Worm (Caenorhabditis elegans) whole organism, L1 larva: Measurements from ENCODE around the gene ugt-47.

Experiments used
- C04F5.9 ChIP-seq: sonication (generic microtip); optimal IDR thresholded peaks from 2 replicates; lab custom pipeline; 2016; ENCODE audit warnings: missing genetic modification characterization, missing compliant biosample characterization
- C16A3.4 ChIP-seq: fragments of 150-350 bp; optimal IDR thresholded peaks from 2 replicates; lab custom pipeline; 2014; ENCODE audit warnings: missing biosample characterization, missing genetic modification characterization
- F16B12.6 ChIP-seq: fragments of 150-350 bp; optimal IDR thresholded peaks from 2 replicates; lab custom pipeline; 2014; ENCODE audit warnings: missing biosample characterization, missing genetic modification characterization
- Y116A8C.19 ChIP-seq: sonication (generic microtip); optimal IDR thresholded peaks from 2 replicates; lab custom pipeline; 2016; ENCODE audit warnings: missing compliant biosample characterization, missing genetic modification characterization, borderline replicate concordance
- alr-1 ChIP-seq: fragments of 200-800 bp; sonication (Bioruptor generic); optimal IDR thresholded peaks from 2 replicates; lab custom pipeline; 2018; ENCODE audit warnings: borderline replicate concordance, mild to moderate bottlenecking, missing genetic modification characterization, missing compliant biosample characterization
- blmp-1 ChIP-seq: fragments of 150-350 bp; optimal IDR thresholded peaks from 2 replicates; lab custom pipeline; 2014; ENCODE audit warnings: missing biosample characterization, missing genetic modification characterization
- ceh-8 ChIP-seq: fragments of 200-800 bp; sonication (Bioruptor generic); optimal IDR thresholded peaks from 2 replicates; lab custom pipeline; 2018; ENCODE audit warnings: mild to moderate bottlenecking, missing genetic modification characterization, moderate library complexity, missing compliant biosample characterization
- ceh-88 ChIP-seq: fragments of 200-800 bp; sonication (Bioruptor generic); IDR thresholded peaks from 2 replicates; pipeline ENCODE4 v1.3.6; 2022; ENCODE audit warnings: missing genetic modification characterization, missing compliant biosample characterization
- ceh-90 ChIP-seq: sonication (generic microtip); optimal IDR thresholded peaks from 2 replicates; lab custom pipeline; 2016; ENCODE audit warnings: missing genetic modification characterization, missing compliant biosample characterization
- ces-1 ChIP-seq: fragments of 150-350 bp; optimal IDR thresholded peaks from 2 replicates; lab custom pipeline; 2014; ENCODE audit warnings: missing biosample characterization, missing genetic modification reagents, missing genetic modification characterization
- dpl-1 ChIP-seq, 3 experiments: fragments of 150-350 bp in 2 of 3; sonication (generic microtip) in 1 of 3; optimal IDR thresholded peaks; 2 replicates each; lab custom pipeline; 2014 to 2017; ENCODE audit warnings: missing biosample characterization in 3 of 3, missing genetic modification characterization in 3 of 3, missing genetic modification reagents in 3 of 3
- efl-1 ChIP-seq, 4 experiments: fragments of 150-350 bp; optimal IDR thresholded peaks in 3 of 4; peaks in 1 of 4; 1 replicate in 1 of 4; 2 replicates in 3 of 4; lab custom pipeline; 2014; ENCODE audit warnings: missing biosample characterization in 2 of 4, missing genetic modification characterization in 2 of 4, missing genetic modification reagents in 2 of 4
- efl-3 ChIP-seq: fragments of 200-800 bp; sonication (Bioruptor generic); optimal IDR thresholded peaks from 2 replicates; lab custom pipeline; 2018; ENCODE audit warnings: mild to moderate bottlenecking, missing genetic modification characterization, missing compliant biosample characterization
- egl-13 ChIP-seq: sonication (generic microtip); optimal IDR thresholded peaks from 2 replicates; lab custom pipeline; 2016; ENCODE audit warnings: missing genotype, missing genetic modification reagents, missing genetic modification characterization, missing compliant biosample characterization
- elt-2 ChIP-seq: sonication (generic microtip); optimal IDR thresholded peaks from 2 replicates; lab custom pipeline; 2016; ENCODE audit warnings: missing genetic modification characterization, mild to moderate bottlenecking, inconsistent platforms, missing compliant biosample characterization, missing genetic modification reagents
- elt-3 ChIP-seq, 6 experiments: fragments of 150-350 bp in 1 of 6; sonication (generic microtip); optimal IDR thresholded peaks; 2 replicates each; lab custom pipeline; 2017 to 2018; ENCODE audit warnings: missing biosample characterization in 6 of 6, missing genetic modification characterization in 6 of 6, inconsistent platforms in 1 of 6
- hpl-2 ChIP-seq: fragments of 150-350 bp; optimal IDR thresholded peaks from 2 replicates; lab custom pipeline; 2014; ENCODE audit warnings: missing biosample characterization, missing genetic modification reagents, missing genetic modification characterization
- jun-1 ChIP-seq: fragments of 150-350 bp; optimal IDR thresholded peaks from 2 replicates; lab custom pipeline; 2014; ENCODE audit warnings: missing biosample characterization, missing genetic modification reagents, missing genetic modification characterization
- lin-13 ChIP-seq: fragments of 150-350 bp; optimal IDR thresholded peaks from 2 replicates; lab custom pipeline; 2014; ENCODE audit warnings: missing biosample characterization, missing genetic modification reagents, missing genetic modification characterization
- lin-14 ChIP-seq: fragments of 200-800 bp; sonication (Bioruptor generic); optimal IDR thresholded peaks from 2 replicates; lab custom pipeline; 2018; ENCODE audit warnings: mild to moderate bottlenecking, missing genetic modification characterization, moderate library complexity, missing compliant biosample characterization
- lin-15B ChIP-seq: fragments of 150-350 bp; sonication (generic microtip); optimal IDR thresholded peaks from 3 replicates; lab custom pipeline; 2014; ENCODE audit warnings: missing biosample characterization, missing genetic modification characterization
- lin-35 ChIP-seq, 2 experiments: fragments of 150-350 bp; optimal IDR thresholded peaks; 2 replicates each; lab custom pipeline; 2014; ENCODE audit warnings: missing biosample characterization in 2 of 2, missing genetic modification characterization in 2 of 2, missing genetic modification reagents in 2 of 2
- mdl-1 ChIP-seq, 2 experiments: fragments of 150-350 bp; optimal IDR thresholded peaks; 2 replicates each; lab custom pipeline; 2014 to 2017; ENCODE audit warnings: missing biosample characterization in 2 of 2, missing genetic modification characterization in 2 of 2, inconsistent platforms in 1 of 2
- mep-1 ChIP-seq: fragments of 150-350 bp; optimal IDR thresholded peaks from 2 replicates; lab custom pipeline; 2014; ENCODE audit warnings: missing biosample characterization, missing genetic modification characterization
- nhr-12 ChIP-seq: sonication (generic microtip); optimal IDR thresholded peaks from 2 replicates; lab custom pipeline; 2017; ENCODE audit warnings: missing biosample characterization, missing genetic modification characterization
- nhr-19 ChIP-seq: fragments of 200-800 bp; sonication (Bioruptor generic); conservative IDR thresholded peaks from 2 replicates; pipeline ENCODE4 v1.3.6; 2022; ENCODE audit warnings: missing genetic modification characterization, missing compliant biosample characterization
- nhr-20 ChIP-seq: sonication (generic microtip); optimal IDR thresholded peaks from 2 replicates; lab custom pipeline; 2016; ENCODE audit warnings: mild to moderate bottlenecking, missing genetic modification characterization, missing compliant biosample characterization
- nhr-71 ChIP-seq: sonication (generic microtip); optimal IDR thresholded peaks from 2 replicates; lab custom pipeline; 2016; ENCODE audit warnings: mild to moderate bottlenecking, missing genetic modification characterization, moderate library complexity, missing compliant biosample characterization
- nhr-76 ChIP-seq: sonication (generic microtip); optimal IDR thresholded peaks from 2 replicates; lab custom pipeline; 2017; ENCODE audit warnings: missing biosample characterization, missing genetic modification characterization
- nhr-77 ChIP-seq: fragments of 150-350 bp; optimal IDR thresholded peaks from 2 replicates; lab custom pipeline; 2014; ENCODE audit warnings: missing biosample characterization, missing genetic modification characterization
- nhr-84 ChIP-seq: sonication (generic microtip); optimal IDR thresholded peaks from 2 replicates; lab custom pipeline; 2017; ENCODE audit warnings: missing biosample characterization, missing genetic modification characterization
- nhr-85 ChIP-seq: sonication (generic microtip); peaks from one replicate; lab custom pipeline; 2016; ENCODE audit warnings: missing genetic modification characterization, inconsistent platforms, missing compliant biosample characterization
- nhr-90 ChIP-seq: sonication (generic microtip); optimal IDR thresholded peaks from 2 replicates; lab custom pipeline; 2016; ENCODE audit warnings: mild to moderate bottlenecking, missing genetic modification characterization, missing compliant biosample characterization; ENCODE audit not compliant: poor library complexity
- skn-1 ChIP-seq: fragments of 150-350 bp; optimal IDR thresholded peaks from 2 replicates; lab custom pipeline; 2014; ENCODE audit warnings: missing biosample characterization, missing genetic modification characterization
- snu-23 ChIP-seq: sonication (generic microtip); optimal IDR thresholded peaks from 2 replicates; lab custom pipeline; 2016; ENCODE audit warnings: missing genetic modification characterization, missing compliant biosample characterization
- sox-4 ChIP-seq: sonication (generic microtip); optimal IDR thresholded peaks from 2 replicates; lab custom pipeline; 2016; ENCODE audit warnings: missing genetic modification characterization, missing compliant biosample characterization
- sup-37 ChIP-seq: fragments of 200-800 bp; sonication (Bioruptor generic); optimal IDR thresholded peaks from 2 replicates; lab custom pipeline; 2018; ENCODE audit warnings: mild to moderate bottlenecking, missing genetic modification characterization, missing compliant biosample characterization
- swsn-7 ChIP-seq: sonication (generic microtip); optimal IDR thresholded peaks from 2 replicates; lab custom pipeline; 2016; ENCODE audit warnings: missing genetic modification characterization, missing compliant biosample characterization
- tbx-2 ChIP-seq: sonication (generic microtip); optimal IDR thresholded peaks from 2 replicates; lab custom pipeline; 2016; ENCODE audit warnings: missing genetic modification characterization, missing compliant biosample characterization
- tlp-1 ChIP-seq: fragments of 150-350 bp; optimal IDR thresholded peaks from 2 replicates; lab custom pipeline; 2014; ENCODE audit warnings: missing biosample characterization, missing genetic modification characterization
- unc-130 ChIP-seq: fragments of 150-350 bp; optimal IDR thresholded peaks from 2 replicates; lab custom pipeline; 2017; ENCODE audit warnings: missing biosample characterization, missing genetic modification characterization, inconsistent platforms
- unc-30 ChIP-seq: sonication (generic microtip); optimal IDR thresholded peaks from 2 replicates; lab custom pipeline; 2017; ENCODE audit warnings: missing biosample characterization, missing genetic modification characterization
- unc-62 ChIP-seq: fragments of 150-350 bp; optimal IDR thresholded peaks from 2 replicates; lab custom pipeline; 2014; ENCODE audit warnings: missing biosample characterization, missing genetic modification reagents, missing genetic modification characterization
- zag-1 ChIP-seq: fragments of 150-350 bp; optimal IDR thresholded peaks from 2 replicates; lab custom pipeline; 2014; ENCODE audit warnings: missing biosample characterization, missing genetic modification characterization
- ztf-4 ChIP-seq: fragments of 150-350 bp; optimal IDR thresholded peaks from 2 replicates; lab custom pipeline; 2014; ENCODE audit warnings: missing biosample characterization, missing genetic modification characterization

ugt-47 gene

ce11 chrV:10091152-10091551 lies 7.2 kb downstream of the ugt-47 start, which contains the start of gene R04B5.11:
TSS of gene R04B5.11 (minus strand) at chrV:10091252.
- TF ChIP-seq F16B12.6 (tag; lab: Kevin White, UChicago) (no peak), ceh-8 (GFP tag; lab: Kevin White, UChicago) (no peak), nhr-85 (no peak), ces-1 (no peak), ztf-4 (tag; lab: Kevin White, UChicago) (no peak), swsn-7 (tag; lab: Kevin White, UChicago) (no peak), unc-62 (no peak), nhr-77 (tag; lab: Kevin White, UChicago) (no peak), ceh-88 (no peak), nhr-12 (no peak), sup-37 (no peak), unc-30 (tag; lab: Kevin White, UChicago) (no peak), Y116A8C.19 (tag; lab: Kevin White, UChicago) (no peak), nhr-84 (tag; lab: Kevin White, UChicago) (no peak), jun-1 (tag; lab: Kevin White, UChicago) (no peak), nhr-90 (tag; lab: Kevin White, UChicago) (no peak), elt-2 (tag; lab: Kevin White, UChicago) (no peak), lin-13 (no peak)
- TF ChIP-seq, all 84 proteins: peak for 0

ce11 chrV:10090461-10090860 lies 7.9 kb downstream of the ugt-47 start, which contains the start of gene R04B5.7:
TSS of gene R04B5.7 (minus strand) at chrV:10090561.
- no peak for TF ChIP-seq nhr-77 (tag; lab: Kevin White, UChicago)
- no peak for TF ChIP-seq hpl-2 (GFP tag; lab: Kevin White, UChicago)
- TF ChIP-seq nhr-76, result no peak
- TF ChIP-seq unc-30 (tag; lab: Kevin White, UChicago), result no peak
- no peak for TF ChIP-seq skn-1 (tag; lab: Kevin White, UChicago)
- no peak for TF ChIP-seq sox-4
- TF ChIP-seq alr-1, result no peak
- no peak for TF ChIP-seq egl-13
- TF ChIP-seq sup-37, result no peak
- no peak for TF ChIP-seq jun-1 (tag; lab: Kevin White, UChicago)
- TF ChIP-seq C16A3.4 (tag; lab: Kevin White, UChicago), result no peak
- TF ChIP-seq nhr-12, result no peak
- no peak for TF ChIP-seq elt-2 (tag; lab: Kevin White, UChicago)
- TF ChIP-seq, all 84 proteins: peak for 0

- TF ChIP-seq Y116A8C.19 (tag; lab: Kevin White, UChicago), result no peak
- peak; percentile 39 for TF ChIP-seq nhr-19 (GFP tag; lab: Robert Waterston, UW)
- TF ChIP-seq snu-23, result peak; percentile 51
- TF ChIP-seq lin-14 (GFP tag; lab: Kevin White, UChicago), result peak; percentile 82
- TF ChIP-seq nhr-85, result peak; percentile 54
- peak; percentile 82 for TF ChIP-seq elt-2 (tag; lab: Kevin White, UChicago)
- TF ChIP-seq efl-1 (optimal IDR thresholded peaks at IDR 0.05; lab: Kevin White, UChicago), result no peak
- TF ChIP-seq efl-1 (GFP tag; optimal IDR thresholded peaks at IDR 0.05 in 1 of 2; lab: Kevin White, UChicago), result no peak
- no peak for TF ChIP-seq egl-13
- no peak for TF ChIP-seq unc-62
- TF ChIP-seq lin-35 (GFP tag; optimal IDR thresholded peaks at IDR 0.05; lab: Kevin White, UChicago), result peak in 1 of 2 experiments; percentile 30
- peak; percentile 5 for TF ChIP-seq mep-1 (tag; lab: Kevin White, UChicago)
- TF ChIP-seq dpl-1 (GFP tag; optimal IDR thresholded peaks at IDR 0.05; lab: Kevin White, UChicago), result no peak
- TF ChIP-seq zag-1, result no peak
- no peak for TF ChIP-seq lin-15B (tag; lab: Kevin White, UChicago)
- peak; percentile 72 for TF ChIP-seq nhr-71
- TF ChIP-seq unc-130 (tag; lab: Kevin White, UChicago), result no peak
- peak; percentile 1 for TF ChIP-seq tlp-1 (tag; lab: Kevin White, UChicago)
- no peak for TF ChIP-seq C04F5.9
- TF ChIP-seq mdl-1 (tag; optimal IDR thresholded peaks at IDR 0.05; lab: Kevin White, UChicago), result peak in 1 of 2 experiments; percentile 10
- peak in 5 of 6 experiments; percentile 83 to 97 (median 91) for TF ChIP-seq elt-3 (tag; optimal IDR thresholded peaks at IDR 0.05; lab: Kevin White, UChicago)
- TF ChIP-seq ceh-90 (tag; lab: Kevin White, UChicago), result no peak
- TF ChIP-seq tbx-2 (tag; lab: Kevin White, UChicago), result peak; percentile 12
- peak; percentile 75 for TF ChIP-seq blmp-1
- peak; percentile 48 for TF ChIP-seq nhr-90 (tag; lab: Kevin White, UChicago)
- TF ChIP-seq efl-3 (GFP tag; lab: Kevin White, UChicago), result no peak
- no peak for TF ChIP-seq sox-4
- peak; percentile 71 for TF ChIP-seq nhr-20
Measured at ce11 chrV:10087103-10087502, 11.3 kb downstream of the ugt-47 start, which contains the start of gene R04B5.5. TSS of gene R04B5.5 (plus strand) at chrV:10087480.
